Worm (Caenorhabditis elegans) whole organism, L1 larva: ENCODE measurements around the gene F19C6.2.

ENCODE experiments used
- aly-2 ChIP-seq: fragments of 150-350 bp; optimal IDR thresholded peaks from 2 replicates; lab custom pipeline; 2014; ENCODE audit warnings: missing biosample characterization, missing genetic modification characterization
- ama-1 ChIP-seq: fragments of 150-350 bp; optimal IDR thresholded peaks from 2 replicates; lab custom pipeline; 2014
- ceh-88 ChIP-seq: fragments of 200-800 bp; sonication (Bioruptor generic); IDR thresholded peaks from 2 replicates; pipeline ENCODE4 v1.3.6; 2022; ENCODE audit warnings: missing genetic modification characterization, missing compliant biosample characterization
- egl-27 ChIP-seq, 2 experiments: fragments of 150-350 bp in 1 of 2; sonication (generic microtip); optimal IDR thresholded peaks; 3 replicates each; lab custom pipeline; 2017 to 2018; ENCODE audit warnings: missing biosample characterization in 2 of 2, missing genetic modification characterization in 2 of 2, missing genetic modification reagents in 2 of 2
- nhr-76 ChIP-seq: sonication (generic microtip); optimal IDR thresholded peaks from 2 replicates; lab custom pipeline; 2017; ENCODE audit warnings: missing biosample characterization, missing genetic modification characterization
- pax-3 ChIP-seq: fragments of 200-800 bp; sonication (Bioruptor generic); optimal IDR thresholded peaks from 2 replicates; lab custom pipeline; 2018; ENCODE audit warnings: mild to moderate bottlenecking, missing genetic modification characterization, moderate library complexity, missing compliant biosample characterization
- swsn-7 ChIP-seq: sonication (generic microtip); optimal IDR thresholded peaks from 2 replicates; lab custom pipeline; 2016; ENCODE audit warnings: missing genetic modification characterization, missing compliant biosample characterization

- TF ChIP-seq aly-2 (tag; lab: Kevin White, UChicago) = no peak
- TF ChIP-seq egl-27 (tag; optimal IDR thresholded peaks at IDR 0.05; lab: Kevin White, UChicago) = no peak
- TF ChIP-seq nhr-76 (tag; lab: Kevin White, UChicago) = no peak
- TF ChIP-seq ama-1 = no peak
- no peak for TF ChIP-seq ceh-88 (GFP tag; lab: Robert Waterston, UW)
- TF ChIP-seq pax-3 (tag; lab: Kevin White, UChicago) = no peak
- TF ChIP-seq swsn-7 (tag; lab: Kevin White, UChicago) = no peak
Observed at ce11 chrX:9987166-9987565, 13.6 kb upstream of the F19C6.2 start.
